Worm (Caenorhabditis elegans) whole organism, L3 larva: ENCODE data around the gene dab-1.

Source experiments
- ZK546.5 ChIP-seq: sonication (generic microtip); optimal IDR thresholded peaks from 2 replicates; lab custom pipeline; 2017; ENCODE audit warnings: missing biosample characterization, missing genetic modification characterization
- ama-1 ChIP-seq: fragments of 150-350 bp; optimal IDR thresholded peaks from 2 replicates; lab custom pipeline; 2018
- eor-1 ChIP-seq, 2 experiments: fragments of 150-350 bp; optimal IDR thresholded peaks; 2 replicates each; lab custom pipeline; 2014 to 2018; ENCODE audit warnings: missing biosample characterization in 2 of 2, missing genetic modification characterization in 2 of 2
- lin-39 ChIP-seq: fragments of 150-350 bp; optimal IDR thresholded peaks from 2 replicates; lab custom pipeline; 2018; ENCODE audit warnings: missing biosample characterization, missing genetic modification reagents, missing genetic modification characterization
- nhr-25 ChIP-seq: sonication (generic microtip); optimal IDR thresholded peaks from 2 replicates; lab custom pipeline; 2017; ENCODE audit warnings: missing biosample characterization, missing genetic modification characterization
- nhr-28 ChIP-seq: fragments of 150-350 bp; optimal IDR thresholded peaks from 2 replicates; lab custom pipeline; 2014; ENCODE audit warnings: missing biosample characterization, missing genetic modification characterization
- pqm-1 ChIP-seq: fragments of 150-350 bp; optimal IDR thresholded peaks from 2 replicates; lab custom pipeline; 2017; ENCODE audit warnings: missing biosample characterization, missing genetic modification characterization, inconsistent platforms
- skn-1 ChIP-seq: fragments of 150-350 bp; optimal IDR thresholded peaks from 2 replicates; lab custom pipeline; 2014; ENCODE audit warnings: missing biosample characterization, missing genetic modification characterization
- unc-62 ChIP-seq: fragments of 150-350 bp; sonication (generic microtip); optimal IDR thresholded peaks from 4 replicates; lab custom pipeline; 2014; ENCODE audit warnings: missing biosample characterization, missing genetic modification reagents, missing genetic modification characterization
- zag-1 ChIP-seq: fragments of 150-350 bp; optimal IDR thresholded peaks from 2 replicates; lab custom pipeline; 2014; ENCODE audit warnings: missing biosample characterization, missing genetic modification characterization
- ztf-4 ChIP-seq: fragments of 150-350 bp; optimal IDR thresholded peaks from 2 replicates; lab custom pipeline; 2014; ENCODE audit warnings: missing biosample characterization, missing genetic modification characterization

ce11 chrII:8225914-8226313, 3.7 kb downstream of the dab-1 start:
- TF ChIP-seq pqm-1 (tag; lab: Kevin White, UChicago), result no peak
- no peak for TF ChIP-seq unc-62 (GFP tag; lab: Kevin White, UChicago)
- TF ChIP-seq ztf-4 (tag; lab: Kevin White, UChicago), result no peak
- TF ChIP-seq lin-39 (tag; lab: Kevin White, UChicago), result no peak
- no peak for TF ChIP-seq skn-1
- TF ChIP-seq ZK546.5 (tag; lab: Kevin White, UChicago), result no peak
- TF ChIP-seq ama-1 (lab: Kevin White, UChicago), result peak; percentile 32
- TF ChIP-seq zag-1, result no peak
- TF ChIP-seq nhr-25 (tag; lab: Kevin White, UChicago), result peak; percentile 52
- TF ChIP-seq nhr-28 (tag; lab: Kevin White, UChicago), result no peak
- TF ChIP-seq eor-1 (tag; optimal IDR thresholded peaks at IDR 0.05; lab: Kevin White, UChicago), result no peak
